Fruit fly (Drosophila melanogaster) whole organism, embryonic: ENCODE measurements around the gene msn.

ENCODE experiments used
- Antp ChIP-seq: fragments of 200-800 bp; sonication (Bioruptor generic); optimal IDR thresholded peaks from 3 replicates; lab custom pipeline; 2016; ENCODE audit warnings: missing biosample characterization, missing genetic modification characterization
- Atf6 ChIP-seq: fragments of 200-800 bp; sonication (Bioruptor generic); IDR thresholded peaks from 2 replicates; pipeline ENCODE4 v1.3.6; 2022; ENCODE audit warnings: missing biosample characterization, missing genetic modification characterization
- Blimp-1 ChIP-seq: fragments of 200-800 bp; sonication (Bioruptor generic); optimal IDR thresholded peaks from 3 replicates; lab custom pipeline; 2018; ENCODE audit warnings: missing biosample characterization, missing genetic modification characterization, mild to moderate bottlenecking, moderate library complexity, missing genetic modification reagents
- C15 ChIP-seq: fragments of 200-800 bp; sonication (Bioruptor generic); IDR thresholded peaks from 3 replicates; pipeline ENCODE4 v1.3.6; 2022; ENCODE audit warnings: missing biosample characterization, missing genetic modification characterization
- CG10209 ChIP-seq: fragments of 200-800 bp; sonication (Bioruptor generic); optimal IDR thresholded peaks from 3 replicates; lab custom pipeline; 2017; ENCODE audit warnings: missing biosample characterization, mild to moderate bottlenecking, missing genetic modification characterization, missing genetic modification reagents
- CG10543 ChIP-seq: fragments of 200-800 bp; sonication (Bioruptor generic); optimal IDR thresholded peaks from 3 replicates; lab custom pipeline; 2017; ENCODE audit warnings: missing biosample characterization, mild to moderate bottlenecking, missing genetic modification characterization, moderate library complexity
- CG10979 ChIP-seq: fragments of 200-800 bp; sonication (Bioruptor generic); optimal IDR thresholded peaks from 2 replicates; lab custom pipeline; 2018; ENCODE audit warnings: missing biosample characterization, mild to moderate bottlenecking, missing genetic modification characterization, moderate library complexity
- CG13287 ChIP-seq: fragments of 200-800 bp; sonication (Bioruptor generic); IDR thresholded peaks from 2 replicates; pipeline ENCODE4 v1.3.6; 2022; ENCODE audit warnings: missing biosample characterization, missing genetic modification characterization; ENCODE audit not compliant: partially characterized antibody
- CG13775 ChIP-seq: fragments of 200-800 bp; sonication (Bioruptor generic); optimal IDR thresholded peaks from 3 replicates; lab custom pipeline; 2017; ENCODE audit warnings: missing biosample characterization, mild to moderate bottlenecking, missing genetic modification characterization
- CG14710 ChIP-seq: fragments of 200-800 bp; sonication (Bioruptor generic); optimal IDR thresholded peaks from 3 replicates; lab custom pipeline; 2019; ENCODE audit warnings: missing biosample characterization, mild to moderate bottlenecking, missing genetic modification characterization, moderate library complexity
- CG1602 ChIP-seq: fragments of 200-800 bp; sonication (Bioruptor generic); optimal IDR thresholded peaks from 3 replicates; lab custom pipeline; 2016; ENCODE audit warnings: missing biosample characterization, missing genetic modification characterization
- CG17328 ChIP-seq: fragments of 200-800 bp; sonication (Bioruptor generic); IDR thresholded peaks from 2 replicates; pipeline ENCODE4 v1.3.6; 2022; ENCODE audit warnings: missing biosample characterization, missing genetic modification characterization
- CG17802 ChIP-seq: fragments of 200-800 bp; sonication (Bioruptor generic); optimal IDR thresholded peaks from 2 replicates; lab custom pipeline; 2018; ENCODE audit warnings: missing biosample characterization, mild to moderate bottlenecking, missing genetic modification characterization, moderate library complexity
- CG18599 ChIP-seq: fragments of 200-800 bp; sonication (Bioruptor generic); optimal IDR thresholded peaks from 3 replicates; lab custom pipeline; 2017; ENCODE audit warnings: missing biosample characterization, missing genetic modification characterization, mild to moderate bottlenecking, moderate library complexity, missing genetic modification reagents
- CG32532 ChIP-seq: fragments of 200-800 bp; sonication (Bioruptor generic); IDR thresholded peaks from 2 replicates; pipeline ENCODE4 v1.3.6; 2022; ENCODE audit warnings: missing biosample characterization, missing genetic modification characterization
- CG33213 ChIP-seq: fragments of 200-800 bp; sonication (Bioruptor generic); optimal IDR thresholded peaks from 3 replicates; lab custom pipeline; 2016; ENCODE audit warnings: missing biosample characterization, missing genetic modification characterization
- CG33557 ChIP-seq: fragments of 200-800 bp; sonication (Bioruptor generic); optimal IDR thresholded peaks from 2 replicates; lab custom pipeline; 2019; ENCODE audit warnings: missing biosample characterization, mild to moderate bottlenecking, missing genetic modification characterization, moderate library complexity
- CG4617 ChIP-seq: fragments of 200-800 bp; sonication (Bioruptor generic); optimal IDR thresholded peaks from 3 replicates; lab custom pipeline; 2016; ENCODE audit warnings: missing biosample characterization, missing genetic modification characterization, borderline replicate concordance
- CG7357 ChIP-seq: fragments of 200-800 bp; sonication (Bioruptor generic); IDR thresholded peaks from 3 replicates; pipeline ENCODE4 v1.3.6; 2022; ENCODE audit warnings: missing biosample characterization, missing genetic modification characterization
- CG7372 ChIP-seq: fragments of 200-800 bp; sonication (Bioruptor generic); IDR thresholded peaks from 2 replicates; pipeline ENCODE4 v1.3.6; 2022; ENCODE audit warnings: missing biosample characterization, missing genetic modification characterization
- CkIIα-i1 ChIP-seq: fragments of 200-800 bp; sonication (Bioruptor generic); IDR thresholded peaks from 2 replicates; pipeline ENCODE4 v1.3.6; 2022; ENCODE audit warnings: missing biosample characterization, missing genetic modification characterization
- Deaf1 ChIP-seq: fragments of 200-800 bp; optimal IDR thresholded peaks from 3 replicates; lab custom pipeline; 2019; ENCODE audit warnings: missing biosample characterization, mild to moderate bottlenecking, missing genetic modification characterization, moderate library complexity
- Dfd ChIP-seq, 2 experiments: fragments of >200 bp; optimal IDR thresholded peaks; 2 replicates each; lab custom pipeline; 2017; ENCODE audit warnings: missing biosample characterization in 2 of 2, missing genetic modification characterization in 2 of 2
- Kr ChIP-seq: fragments of 200-800 bp; sonication (Bioruptor generic); optimal IDR thresholded peaks from 2 replicates; lab custom pipeline; 2017; ENCODE audit warnings: missing biosample characterization, mild to moderate bottlenecking, missing genetic modification characterization
- Lhr ChIP-seq: fragments of 200-800 bp; sonication (Bioruptor generic); optimal IDR thresholded peaks from 3 replicates; lab custom pipeline; 2017; ENCODE audit warnings: mild to moderate bottlenecking, missing biosample characterization, missing genetic modification reagents, missing genetic modification characterization
- NK7.1 ChIP-seq: fragments of 200-800 bp; sonication (Bioruptor generic); optimal IDR thresholded peaks from 3 replicates; lab custom pipeline; 2016; ENCODE audit warnings: missing biosample characterization, missing genetic modification characterization
- Sin3A ChIP-seq: fragments of >200 bp; optimal IDR thresholded peaks from 2 replicates; lab custom pipeline; 2018
- Sry-β ChIP-seq: fragments of 200-800 bp; sonication (Bioruptor generic); optimal IDR thresholded peaks from 2 replicates; lab custom pipeline; 2018; ENCODE audit warnings: missing biosample characterization, mild to moderate bottlenecking, missing genetic modification characterization, moderate library complexity
- TFAM ChIP-seq: fragments of 200-800 bp; sonication (Bioruptor generic); optimal IDR thresholded peaks from 2 replicates; lab custom pipeline; 2017; ENCODE audit warnings: missing biosample characterization, missing genetic modification characterization, inconsistent platforms
- ash1 ChIP-seq: fragments of 200-800 bp; sonication (Bioruptor generic); optimal IDR thresholded peaks from 2 replicates; lab custom pipeline; 2018; ENCODE audit warnings: missing biosample characterization, mild to moderate bottlenecking, missing genetic modification characterization
- br ChIP-seq: fragments of >200 bp; optimal IDR thresholded peaks from 2 replicates; lab custom pipeline; 2017
- cato ChIP-seq: fragments of 200-800 bp; sonication (Bioruptor generic); optimal IDR thresholded peaks from 2 replicates; lab custom pipeline; 2016; ENCODE audit warnings: missing biosample characterization, missing genetic modification characterization, borderline replicate concordance
- crol ChIP-seq: fragments of 200-800 bp; sonication (Bioruptor generic); IDR thresholded peaks from 2 replicates; pipeline ENCODE4 v1.3.6; 2022; ENCODE audit warnings: missing biosample characterization, missing genetic modification characterization
- dmrt99B ChIP-seq: fragments of 200-800 bp; sonication (Bioruptor generic); optimal IDR thresholded peaks from 2 replicates; lab custom pipeline; 2018; ENCODE audit warnings: missing biosample characterization, mild to moderate bottlenecking, missing genetic modification characterization, moderate library complexity
- exex ChIP-seq: fragments of 200-800 bp; sonication (Bioruptor generic); optimal IDR thresholded peaks from 4 replicates; lab custom pipeline; 2018; ENCODE audit warnings: missing biosample characterization, mild to moderate bottlenecking, missing genetic modification characterization, moderate library complexity
- fd64A ChIP-seq: fragments of 200-800 bp; sonication (Bioruptor generic); optimal IDR thresholded peaks from 3 replicates; lab custom pipeline; 2018; ENCODE audit warnings: missing biosample characterization, mild to moderate bottlenecking, missing genetic modification characterization
- gce ChIP-seq: fragments of 200-800 bp; sonication (Bioruptor generic); IDR thresholded peaks from 3 replicates; pipeline ENCODE4 v1.3.6; 2022; ENCODE audit warnings: missing biosample characterization, missing genetic modification characterization
- lola ChIP-seq, 3 experiments: fragments of >200 bp in 2 of 3; fragments of 200-800 bp in 1 of 3; sonication (Bioruptor generic) in 1 of 3; optimal IDR thresholded peaks; 2 replicates each; lab custom pipeline; 2017 to 2019; ENCODE audit warnings: missing biosample characterization in 3 of 3, missing genetic modification characterization in 3 of 3, mild to moderate bottlenecking in 1 of 3, moderate library complexity in 1 of 3
- psq ChIP-seq: fragments of 200-800 bp; sonication (Bioruptor generic); optimal IDR thresholded peaks from 2 replicates; lab custom pipeline; 2017; ENCODE audit warnings: missing biosample characterization, missing genetic modification characterization
- schlank ChIP-seq: fragments of 200-800 bp; sonication (Bioruptor generic); optimal IDR thresholded peaks from 2 replicates; lab custom pipeline; 2018; ENCODE audit warnings: missing biosample characterization, mild to moderate bottlenecking, missing genetic modification characterization
- sd ChIP-seq: fragments of 200-800 bp; sonication (Bioruptor generic); optimal IDR thresholded peaks from 3 replicates; lab custom pipeline; 2018; ENCODE audit warnings: missing biosample characterization, mild to moderate bottlenecking, missing genetic modification characterization, moderate library complexity
- slbo ChIP-seq: fragments of 200-800 bp; sonication (Bioruptor generic); IDR thresholded peaks from 2 replicates; pipeline ENCODE4 v1.3.6; 2022; ENCODE audit warnings: missing biosample characterization, missing genetic modification characterization
- sob ChIP-seq: fragments of 200-800 bp; sonication (Bioruptor generic); IDR thresholded peaks from 2 replicates; pipeline ENCODE4 v1.3.6; 2022; ENCODE audit warnings: missing biosample characterization, missing genetic modification characterization
- stc ChIP-seq: fragments of 200-800 bp; sonication (Bioruptor generic); IDR thresholded peaks from 2 replicates; pipeline ENCODE4 v1.3.6; 2022; ENCODE audit warnings: missing biosample characterization, missing genetic modification characterization
- tgo ChIP-seq: fragments of 200-800 bp; sonication (Bioruptor generic); IDR thresholded peaks from 3 replicates; pipeline ENCODE4 v1.3.6; 2022; ENCODE audit warnings: missing biosample characterization, missing genetic modification characterization
- vnd ChIP-seq: fragments of 200-800 bp; sonication (Bioruptor generic); IDR thresholded peaks from 3 replicates; pipeline ENCODE4 v1.3.6; 2022; ENCODE audit warnings: missing biosample characterization, missing genetic modification characterization; ENCODE audit not compliant: partially characterized antibody
- zf30C ChIP-seq: fragments of 200-800 bp; sonication (Bioruptor generic); optimal IDR thresholded peaks from 3 replicates; lab custom pipeline; 2018; ENCODE audit warnings: missing biosample characterization, mild to moderate bottlenecking, missing genetic modification characterization
- zfh2 ChIP-seq: fragments of 200-800 bp; sonication (Bioruptor generic); optimal IDR thresholded peaks from 2 replicates; lab custom pipeline; 2016; ENCODE audit warnings: missing biosample characterization, missing genetic modification characterization

The msn gene

dm6 chr3L:2634929-2635799 lies 48.8 kb upstream of the msn start (continued):
- TF ChIP-seq gce, result peak; percentile 82; the same call in 2 of the 3 replicates
- peak; percentile 76 for TF ChIP-seq NK7.1 (GFP tag; lab: Kevin White, UChicago)
- TF ChIP-seq stc (GFP tag; lab: Robert Waterston, UW), result peak; percentile 77
- peak; percentile 68 for TF ChIP-seq tgo
- TF ChIP-seq Lhr, result no peak
- peak; percentile 77 for TF ChIP-seq Sin3A (lab: Kevin White, UChicago)
- TF ChIP-seq Blimp-1 (GFP tag; lab: Kevin White, UChicago), result peak; percentile 49
- no peak for TF ChIP-seq CG7357 (GFP tag; lab: Robert Waterston, UW)
- TF ChIP-seq vnd, result peak; percentile 80
- peak; percentile 50; the same call in 1 of the 3 replicates for TF ChIP-seq C15
- no peak for TF ChIP-seq CG1602 (GFP tag; lab: Kevin White, UChicago)
- peak; percentile 85 for TF ChIP-seq CG32532 (GFP tag; lab: Robert Waterston, UW)
- no peak for TF ChIP-seq CkIIα-i1 (GFP tag; lab: Robert Waterston, UW)
- TF ChIP-seq CG14710 (tag; lab: Kevin White, UChicago), result peak; percentile 78
- TF ChIP-seq psq (GFP tag; lab: Kevin White, UChicago), result peak; percentile 99
- peak; percentile 51 for TF ChIP-seq Kr (GFP tag; lab: Kevin White, UChicago)
- peak; percentile 90 for TF ChIP-seq ash1 (GFP tag; lab: Kevin White, UChicago)
- peak; percentile 83 for TF ChIP-seq CG17328
- TF ChIP-seq CG7372 (GFP tag; lab: Robert Waterston, UW), result peak; percentile 70; the same call in 1 of the 2 replicates
- peak; percentile 27 for TF ChIP-seq Deaf1 (tag; lab: Kevin White, UChicago)
- peak; percentile 76 for TF ChIP-seq CG10209 (GFP tag; lab: Kevin White, UChicago)
- peak; percentile 86 for TF ChIP-seq sob
- peak; percentile 79 for TF ChIP-seq Antp (GFP tag; lab: Kevin White, UChicago)
- TF ChIP-seq fd64A (GFP tag; lab: Kevin White, UChicago), result peak; percentile 89
- TF ChIP-seq CG13287 (GFP tag; lab: Robert Waterston, UW), result peak; percentile 81
- peak; percentile 48 for TF ChIP-seq zf30C (GFP tag; lab: Kevin White, UChicago)
- peak; percentile 89 for TF ChIP-seq crol
- TF ChIP-seq lola (GFP tag; optimal IDR thresholded peaks at IDR 0.05; lab: Kevin White, UChicago), result peak in 2 of 3 experiments; percentile 47 to 53
- peak; percentile 72 for TF ChIP-seq zfh2
- peak; percentile 96 for TF ChIP-seq CG10543
- peak; percentile 39 for TF ChIP-seq sd (tag; lab: Kevin White, UChicago)
- peak; percentile 54 for TF ChIP-seq CG17802 (tag; lab: Kevin White, UChicago)
- peak; percentile 52 for TF ChIP-seq CG4617 (GFP tag; lab: Kevin White, UChicago)
- no peak for TF ChIP-seq br (lab: Kevin White, UChicago)
- TF ChIP-seq CG10979 (tag; lab: Kevin White, UChicago), result peak; percentile 67
- peak; percentile 91 for TF ChIP-seq CG13775
- TF ChIP-seq CG18599, result peak; percentile 89
- peak; percentile 30 for TF ChIP-seq exex
- peak; percentile 66 for TF ChIP-seq dmrt99B (tag; lab: Kevin White, UChicago)
- peak; percentile 88 for TF ChIP-seq CG33557 (GFP tag; lab: Kevin White, UChicago)
- TF ChIP-seq Sry-β (GFP tag; lab: Kevin White, UChicago), result peak; percentile 51
- peak; percentile 81 for TF ChIP-seq Atf6 (GFP tag; lab: Robert Waterston, UW)
- peak; percentile 74 for TF ChIP-seq slbo (GFP tag; lab: Robert Waterston, UW)
- TF ChIP-seq TFAM, result peak; percentile 47
- peak; percentile 82 for TF ChIP-seq schlank (tag; lab: Kevin White, UChicago)
- TF ChIP-seq cato (GFP tag; lab: Kevin White, UChicago), result peak; percentile 52
- TF ChIP-seq CG33213 (GFP tag; lab: Kevin White, UChicago), result peak; percentile 88
- TF ChIP-seq Dfd (GFP tag; optimal IDR thresholded peaks at IDR 0.05; lab: Kevin White, UChicago), result no peak
